Worm (Caenorhabditis elegans): Measurements from ENCODE around the gene str-138.

str-138 gene

ce11 chrV:8044957-8045356 is 13.5 kb upstream of the str-138 start:
- TF ChIP-seq zag-1 (tag; optimal IDR thresholded peaks at IDR 0.05), result no peak
- TF ChIP-seq sptf-1 (tag; optimal IDR thresholded peaks at IDR 0.05), result no peak
- TF ChIP-seq lin-35 (GFP tag; optimal IDR thresholded peaks at IDR 0.05), result no peak
- TF ChIP-seq sup-37 (GFP tag; optimal IDR thresholded peaks at IDR 0.05), result no peak
- no peak for TF ChIP-seq xbp-1 (tag; optimal IDR thresholded peaks at IDR 0.05)
- TF ChIP-seq fos-1 (tag; optimal IDR thresholded peaks at IDR 0.05), result no peak
- TF ChIP-seq nhr-20 (tag; optimal IDR thresholded peaks at IDR 0.05), result peak; percentile 10
- no peak for TF ChIP-seq ceh-63 (GFP tag; optimal IDR thresholded peaks at IDR 0.05)
- TF ChIP-seq fkh-4 (tag; optimal IDR thresholded peaks at IDR 0.05; ENCODE audit: borderline replicate concordance), result no peak
- TF ChIP-seq elt-2 (tag; optimal IDR thresholded peaks at IDR 0.05), result no peak
- peak; percentile 61 for TF ChIP-seq lin-14 (GFP tag; optimal IDR thresholded peaks at IDR 0.05)
- no peak for TF ChIP-seq efl-1 (optimal IDR thresholded peaks at IDR 0.05)
- peak in 1 of 2 experiments; percentile 66 for TF ChIP-seq efl-1 (GFP tag; optimal IDR thresholded peaks at IDR 0.05 in 1 of 2)
- TF ChIP-seq nhr-90 (tag; optimal IDR thresholded peaks at IDR 0.05; ENCODE audit: poor library complexity), result no peak
- no peak for TF ChIP-seq nhr-237 (tag; optimal IDR thresholded peaks at IDR 0.05)
- TF ChIP-seq blmp-1 (tag; optimal IDR thresholded peaks at IDR 0.05), result peak; percentile 68
- TF ChIP-seq grh-1 (GFP tag; IDR thresholded peaks at IDR 0.05), result 0 out of 2 replicates have a peak, but pooled peaks have one; percentile 7
- TF ChIP-seq egl-13 (tag; optimal IDR thresholded peaks at IDR 0.05), result no peak
- TF ChIP-seq fkh-10 (GFP tag; optimal IDR thresholded peaks at IDR 0.05), result no peak
- TF ChIP-seq hlh-17 (GFP tag; optimal IDR thresholded peaks at IDR 0.05; ENCODE audit: borderline replicate concordance), result no peak
- no peak for TF ChIP-seq sox-4 (tag; optimal IDR thresholded peaks at IDR 0.05)
- no peak for TF ChIP-seq nhr-19 (GFP tag; conservative IDR thresholded peaks at IDR 0.05)
- no peak for TF ChIP-seq fkh-8 (tag; optimal IDR thresholded peaks at IDR 0.05)
- TF ChIP-seq snu-23 (GFP tag; optimal IDR thresholded peaks at IDR 0.05), result peak; percentile 2
- peak; percentile 84 for TF ChIP-seq nhr-85 (tag)
- no peak for TF ChIP-seq ceh-88 (GFP tag; IDR thresholded peaks at IDR 0.05)
- no peak for TF ChIP-seq pqm-1 (tag; optimal IDR thresholded peaks at IDR 0.05)
- TF ChIP-seq zip-4 (GFP tag; optimal IDR thresholded peaks at IDR 0.05), result no peak
- TF ChIP-seq mdl-1 (tag; optimal IDR thresholded peaks at IDR 0.05), result no peak
- TF ChIP-seq lin-39 (tag; optimal IDR thresholded peaks at IDR 0.05), result no peak
- no peak for TF ChIP-seq ceh-90 (tag; optimal IDR thresholded peaks at IDR 0.05)
- no peak for TF ChIP-seq skn-1 (tag; optimal IDR thresholded peaks at IDR 0.05)
- peak; percentile 46 for TF ChIP-seq mep-1 (tag; optimal IDR thresholded peaks at IDR 0.05)

- TF ChIP-seq nhr-12 (tag; optimal IDR thresholded peaks at IDR 0.05), result no peak
- TF ChIP-seq lin-35 (GFP tag; optimal IDR thresholded peaks at IDR 0.05), result no peak
- no peak for TF ChIP-seq pax-3 (tag; optimal IDR thresholded peaks at IDR 0.05)
- no peak for TF ChIP-seq nhr-71 (tag; optimal IDR thresholded peaks at IDR 0.05)
- no peak for TF ChIP-seq tlp-1 (tag; optimal IDR thresholded peaks at IDR 0.05)
- no peak for TF ChIP-seq ama-1 (optimal IDR thresholded peaks at IDR 0.05)
These were observed 11.8 kb upstream of the str-138 start, which contains the start of gene ZC513.3 for ce11 chrV:8046706-8047105. Gene ZC513.3 (plus strand): TSS chrV:8047006.

ce11 chrV:8050059-8050677 is 8.3 kb upstream of the str-138 start:
- TF ChIP-seq unc-130 (tag; optimal IDR thresholded peaks at IDR 0.05) (no peak), ceh-8 (GFP tag; optimal IDR thresholded peaks at IDR 0.05) (peak; percentile 14)

Measured in whole organism, L1 larva.